Fruit fly (Drosophila melanogaster): ENCODE data around the gene Pgant6.

Gene Pgant6

DNA sequence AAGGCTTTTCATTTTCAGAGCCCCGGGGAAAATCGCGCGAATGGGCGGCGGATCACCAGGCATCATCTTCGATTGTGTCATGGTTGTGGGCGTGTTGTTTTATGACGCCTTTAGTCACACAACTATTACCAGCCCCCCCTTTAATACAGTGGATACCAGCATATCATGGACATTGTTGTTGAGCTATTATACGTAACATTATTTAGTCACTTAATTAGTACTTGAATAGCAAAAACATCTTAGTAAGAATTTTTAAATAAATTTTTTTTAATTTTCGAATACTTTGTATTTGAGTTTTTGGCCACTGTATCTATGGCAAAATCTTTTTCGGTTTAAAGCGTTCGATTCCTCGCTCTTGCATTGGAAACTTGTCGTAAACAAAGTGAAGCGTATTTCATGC, 18.3 kb upstream of the Pgant6 start (continued):
- TF ChIP-seq CG12236 (GFP tag; optimal IDR thresholded peaks at IDR 0.05) = no peak
- no peak for TF ChIP-seq Hmx (GFP tag; optimal IDR thresholded peaks at IDR 0.05)
- TF ChIP-seq H2.0 (GFP tag; IDR thresholded peaks at IDR 0.05) = peak; percentile 52
- TF ChIP-seq Lhr (GFP tag; optimal IDR thresholded peaks at IDR 0.05) = no peak
- TF ChIP-seq CG15269 (tag; optimal IDR thresholded peaks at IDR 0.05) = peak; percentile 35
- no peak for TF ChIP-seq Deaf1 (tag; optimal IDR thresholded peaks at IDR 0.05)
- no peak for TF ChIP-seq Spps (tag; optimal IDR thresholded peaks at IDR 0.05)
- no peak for TF ChIP-seq hkb (optimal IDR thresholded peaks at IDR 0.05)
- 0 out of 2 replicates have a peak, but pooled peaks have one; percentile 27 for TF ChIP-seq hkb (GFP tag; IDR thresholded peaks at IDR 0.05)
- peak; percentile 63 for TF ChIP-seq vvl (GFP tag; IDR thresholded peaks at IDR 0.05)
- peak; percentile 24 for TF ChIP-seq Oli (tag; optimal IDR thresholded peaks at IDR 0.05)
- peak; percentile 24; the same call in 1 of the 2 replicates for TF ChIP-seq Drgx (GFP tag; IDR thresholded peaks at IDR 0.05)
- 0 out of 2 replicates have a peak, but pooled peaks have one; percentile 24 for TF ChIP-seq ap (GFP tag; IDR thresholded peaks at IDR 0.05)
- TF ChIP-seq E2f1 (GFP tag; IDR thresholded peaks at IDR 0.05) = peak; percentile 21; the same call in 1 of the 2 replicates
- peak; percentile 44; the same call in 1 of the 2 replicates for TF ChIP-seq stc (GFP tag; IDR thresholded peaks at IDR 0.05)
- TF ChIP-seq Ada2b (GFP tag; IDR thresholded peaks at IDR 0.05) = peak; percentile 44; the same call in 1 of the 2 replicates
- TF ChIP-seq CG14050 (GFP tag; IDR thresholded peaks at IDR 0.05) = 0 out of 3 replicates have a peak, but pooled peaks have one; percentile 11
- no peak for TF ChIP-seq gsb-n (tag; optimal IDR thresholded peaks at IDR 0.05)
- TF ChIP-seq MESR4 (GFP tag; optimal IDR thresholded peaks at IDR 0.05) = no peak
- peak; percentile 25 for TF ChIP-seq gem (tag; optimal IDR thresholded peaks at IDR 0.05)
- no peak for TF ChIP-seq Hr39 (optimal IDR thresholded peaks at IDR 0.05)
- peak; percentile 52 for TF ChIP-seq seq (GFP tag; IDR thresholded peaks at IDR 0.05)
- peak; percentile 67 for TF ChIP-seq Med (GFP tag)
- TF ChIP-seq cas (GFP tag; IDR thresholded peaks at IDR 0.05) = no peak
- TF ChIP-seq Max (GFP tag; optimal IDR thresholded peaks at IDR 0.05) = no peak
- no peak for TF ChIP-seq Dfd (GFP tag; optimal IDR thresholded peaks at IDR 0.05)
- TF ChIP-seq BEAF-32 (GFP tag; optimal IDR thresholded peaks at IDR 0.05) = no peak
- TF ChIP-seq CG13775 (GFP tag; optimal IDR thresholded peaks at IDR 0.05) = no peak
- TF ChIP-seq CG10565 (GFP tag; optimal IDR thresholded peaks at IDR 0.05) = no peak
- no peak for TF ChIP-seq lola (GFP tag; optimal IDR thresholded peaks at IDR 0.05)
- TF ChIP-seq Optix (GFP tag; IDR thresholded peaks at IDR 0.05) = no peak
- TF ChIP-seq Hr51 (GFP tag; optimal IDR thresholded peaks at IDR 0.05) = peak in 1 of 2 experiments; percentile 36
- TF ChIP-seq Ptx1 (GFP tag; IDR thresholded peaks at IDR 0.05) = peak; percentile 60
- no peak for TF ChIP-seq Hr3 (GFP tag; optimal IDR thresholded peaks at IDR 0.05)
- peak; percentile 29 for TF ChIP-seq grau (tag; optimal IDR thresholded peaks at IDR 0.05)
- no peak for TF ChIP-seq CG4404 (GFP tag; IDR thresholded peaks at IDR 0.05)
- TF ChIP-seq tgo (GFP tag; IDR thresholded peaks at IDR 0.05) = peak; percentile 67; the same call in 2 of the 3 replicates
- peak; percentile 6 for TF ChIP-seq fd96Cb (tag; optimal IDR thresholded peaks at IDR 0.05)
- peak; percentile 53 for TF ChIP-seq esg (GFP tag; conservative IDR thresholded peaks at IDR 0.05)
- peak; percentile 48; the same call in 1 of the 2 replicates for TF ChIP-seq CG6689 (GFP tag; IDR thresholded peaks at IDR 0.05)
- peak; percentile 56 for TF ChIP-seq slbo (GFP tag; IDR thresholded peaks at IDR 0.05)
- TF ChIP-seq CG11247 (GFP tag; IDR thresholded peaks at IDR 0.05) = 0 out of 2 replicates have a peak, but pooled peaks have one; percentile 9
- TF ChIP-seq al (GFP tag; IDR thresholded peaks at IDR 0.05) = peak; percentile 48; the same call in 1 of the 2 replicates
- no peak for TF ChIP-seq CG33557 (GFP tag; optimal IDR thresholded peaks at IDR 0.05)
- 0 out of 2 replicates have a peak, but pooled peaks have one; percentile 20 for TF ChIP-seq CG31441 (GFP tag; IDR thresholded peaks at IDR 0.05)
- TF ChIP-seq CG15011 (GFP tag; optimal IDR thresholded peaks at IDR 0.05) = no peak
- peak; percentile 38 for TF ChIP-seq Nf-YC (tag; optimal IDR thresholded peaks at IDR 0.05)
- no peak for TF ChIP-seq dm (GFP tag; optimal IDR thresholded peaks at IDR 0.05)
- TF ChIP-seq CG10654 (GFP tag; optimal IDR thresholded peaks at IDR 0.05) = no peak
- TF ChIP-seq B-H2 (GFP tag; optimal IDR thresholded peaks at IDR 0.05) = no peak
- TF ChIP-seq nmo (GFP tag; optimal IDR thresholded peaks at IDR 0.05) = no peak
- TF ChIP-seq gcm2 (GFP tag; optimal IDR thresholded peaks at IDR 0.05) = no peak

All from whole organism, embryonic.